Worm (Caenorhabditis elegans) whole organism, L3 larva: ENCODE data around the gene math-5.

Experiments used
- elt-2 ChIP-seq: sonication (generic microtip); optimal IDR thresholded peaks from 2 replicates; lab custom pipeline; 2016; ENCODE audit warnings: missing genetic modification reagents, mild to moderate bottlenecking, missing genetic modification characterization, missing compliant biosample characterization
- fos-1 ChIP-seq: fragments of 150-350 bp; optimal IDR thresholded peaks from 2 replicates; lab custom pipeline; 2014; ENCODE audit warnings: missing biosample characterization, missing genetic modification characterization
- hmg-11 ChIP-seq: sonication (generic microtip); optimal IDR thresholded peaks from 2 replicates; lab custom pipeline; 2016; ENCODE audit warnings: missing genetic modification characterization, missing compliant biosample characterization
- sea-2 ChIP-seq: fragments of 150-350 bp; sonication (generic microtip); optimal IDR thresholded peaks from 4 replicates; lab custom pipeline; 2014; ENCODE audit warnings: missing biosample characterization, missing genetic modification reagents, missing genetic modification characterization
- ztf-11 ChIP-seq: fragments of 150-350 bp; optimal IDR thresholded peaks from 2 replicates; lab custom pipeline; 2014; ENCODE audit warnings: missing biosample characterization, missing genetic modification characterization

The math-5 gene

ce11 chrII:1836204-1836603 lies 46.4 kb downstream of the math-5 start, which contains the start of gene T08E11.1:
Gene T08E11.1 (plus strand): TSS chrII:1836504.
- TF ChIP-seq hmg-11 (tag; lab: Kevin White, UChicago) (no peak), ztf-11 (no peak), sea-2 (no peak), elt-2 (peak; percentile 8)

DNA sequence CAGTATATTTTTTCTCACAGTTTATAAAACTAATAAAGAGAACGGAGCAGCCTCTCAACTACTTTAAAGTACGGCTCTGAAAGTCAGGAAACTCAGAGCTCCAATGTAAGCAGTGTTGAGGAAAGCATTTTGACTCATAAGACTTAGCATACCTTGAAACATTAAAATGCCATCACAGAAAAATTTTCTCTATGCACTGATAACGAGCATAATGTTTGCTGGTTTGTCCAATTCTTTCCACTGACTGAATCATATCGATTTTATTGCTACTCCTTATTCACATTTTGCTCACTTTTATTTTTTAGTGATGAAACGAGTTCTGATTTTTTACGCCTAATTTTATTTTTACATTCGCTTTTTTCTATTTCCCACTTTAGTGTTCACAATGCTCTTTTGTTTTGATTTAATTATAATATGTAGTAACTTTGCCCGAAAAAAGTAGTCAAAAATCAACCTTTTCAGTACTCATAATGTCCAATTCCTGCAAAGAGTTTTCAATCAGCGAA lies 50.7 kb downstream of the math-5 start, which contains the start of gene math-39:
Gene math-39 (plus strand): TSS at position 456 of the 506 bp plus-strand sequence.
- TF ChIP-seq elt-2 (peak; percentile 51), fos-1 (tag; lab: Kevin White, UChicago) (no peak)
